Worm (Caenorhabditis elegans) whole organism, early embryonic: Measurements from ENCODE around the gene F23F1.4.

Source experiments
- B0310.2 ChIP-seq: sonication (generic microtip); optimal IDR thresholded peaks from 2 replicates; lab custom pipeline; 2016; ENCODE audit warnings: mild to moderate bottlenecking, missing genetic modification characterization, missing compliant biosample characterization
- F13C5.2 ChIP-seq: sonication (generic microtip); optimal IDR thresholded peaks from 2 replicates; lab custom pipeline; 2017; ENCODE audit warnings: mild to moderate bottlenecking, missing genetic modification characterization, inconsistent platforms, missing compliant biosample characterization
- aly-1 ChIP-seq: sonication (generic microtip); optimal IDR thresholded peaks from 2 replicates; lab custom pipeline; 2016; ENCODE audit warnings: missing genetic modification characterization, missing compliant biosample characterization
- ama-1 ChIP-seq: fragments of 150-350 bp; optimal IDR thresholded peaks from 2 replicates; lab custom pipeline; 2014
- ceh-13 ChIP-seq: fragments of 200-800 bp; sonication (Bioruptor generic); optimal IDR thresholded peaks from 2 replicates; lab custom pipeline; 2018; ENCODE audit warnings: mild to moderate bottlenecking, missing genetic modification characterization, missing compliant biosample characterization
- ceh-36 ChIP-seq: sonication (generic microtip); optimal IDR thresholded peaks from 2 replicates; lab custom pipeline; 2016; ENCODE audit warnings: missing genetic modification characterization, inconsistent platforms, missing compliant biosample characterization
- ets-7 ChIP-seq: sonication (generic microtip); optimal IDR thresholded peaks from 2 replicates; lab custom pipeline; 2016; ENCODE audit warnings: missing genotype, missing genetic modification characterization, missing compliant biosample characterization
- flt-1 ChIP-seq: fragments of 200-800 bp; sonication (Bioruptor generic); IDR thresholded peaks from 2 replicates; pipeline ENCODE4 v1.3.6; 2022; ENCODE audit warnings: missing genetic modification characterization, missing compliant biosample characterization
- hmbx-1 ChIP-seq: sonication (generic microtip); optimal IDR thresholded peaks from 2 replicates; lab custom pipeline; 2016; ENCODE audit warnings: mild to moderate bottlenecking, missing genetic modification characterization, missing compliant biosample characterization
- hmg-4 ChIP-seq: fragments of 200-800 bp; sonication (Bioruptor generic); optimal IDR thresholded peaks from 2 replicates; lab custom pipeline; 2018; ENCODE audit warnings: mild to moderate bottlenecking, missing genetic modification characterization, missing compliant biosample characterization
- hnd-1 ChIP-seq: sonication (generic microtip); optimal IDR thresholded peaks from 2 replicates; lab custom pipeline; 2016; ENCODE audit warnings: missing genetic modification characterization, missing compliant biosample characterization
- pes-1 ChIP-seq: fragments of 200-800 bp; sonication (Bioruptor generic); IDR thresholded peaks from 2 replicates; pipeline ENCODE4 v1.3.6; 2022; ENCODE audit warnings: missing genetic modification reagents, missing genetic modification characterization, missing compliant biosample characterization
- scrt-1 ChIP-seq: fragments of 200-800 bp; sonication (Bioruptor generic); IDR thresholded peaks from 2 replicates; pipeline ENCODE4 v1.3.6; 2022; ENCODE audit warnings: missing genetic modification characterization, missing compliant biosample characterization
- sea-1 ChIP-seq: fragments of 200-800 bp; sonication (Bioruptor generic); conservative IDR thresholded peaks from 2 replicates; pipeline ENCODE4 v1.3.6; 2022; ENCODE audit warnings: missing genetic modification characterization, missing compliant biosample characterization
- tbx-11 ChIP-seq: fragments of 200-800 bp; sonication (Bioruptor generic); IDR thresholded peaks from 2 replicates; pipeline ENCODE4 v1.3.6; 2022; ENCODE audit warnings: missing genetic modification characterization, missing compliant biosample characterization
- tbx-37 ChIP-seq: fragments of 200-800 bp; sonication (Bioruptor generic); conservative IDR thresholded peaks from 2 replicates; pipeline ENCODE4 v1.3.6; 2022; ENCODE audit warnings: missing genetic modification reagents, missing genetic modification characterization, missing compliant biosample characterization
- tra-4 ChIP-seq: sonication (generic microtip); optimal IDR thresholded peaks from 2 replicates; lab custom pipeline; 2017; ENCODE audit warnings: missing genetic modification characterization, missing compliant biosample characterization

F23F1.4 gene

DNA sequence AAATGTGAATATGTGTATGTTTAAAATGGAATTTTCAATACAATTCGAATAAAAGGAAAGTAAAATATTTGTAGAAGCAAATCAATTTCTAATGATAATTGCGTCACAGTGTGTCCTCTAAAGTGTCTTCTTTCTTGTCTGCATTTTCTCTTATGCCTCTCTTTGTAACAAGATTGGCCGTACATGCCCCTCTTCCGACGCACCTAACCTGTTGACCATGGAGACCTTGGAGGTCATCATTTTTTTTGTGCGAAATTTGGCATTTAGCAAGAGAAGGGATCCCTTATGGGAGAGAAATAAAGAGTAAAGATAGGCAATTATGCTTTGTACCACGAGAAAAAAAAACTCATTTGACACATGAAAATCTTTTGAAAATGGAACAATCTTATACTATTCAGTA lies at the start of gene F23F1.4:
Gene F23F1.4, minus strand, starts transcription at position 141 of the 400 bp plus-strand sequence.
- TF ChIP-seq hmg-4 (GFP tag; lab: Kevin White, UChicago): no peak
- no peak for TF ChIP-seq aly-1 (tag; lab: Kevin White, UChicago)
- no peak for TF ChIP-seq tbx-11 (GFP tag; lab: Robert Waterston, UW)
- TF ChIP-seq sea-1: no peak
- no peak for TF ChIP-seq tra-4 (tag; lab: Kevin White, UChicago)
- TF ChIP-seq tbx-37 (GFP tag; lab: Robert Waterston, UW): no peak
- TF ChIP-seq F13C5.2: no peak
- TF ChIP-seq hmbx-1 (tag; lab: Kevin White, UChicago): no peak
- no peak for TF ChIP-seq scrt-1 (GFP tag; lab: Robert Waterston, UW)
- TF ChIP-seq ama-1: no peak
- TF ChIP-seq flt-1 (GFP tag; lab: Robert Waterston, UW): no peak
- TF ChIP-seq ets-7 (tag; lab: Kevin White, UChicago): no peak
- no peak for TF ChIP-seq ceh-13 (GFP tag; lab: Kevin White, UChicago)
- no peak for TF ChIP-seq B0310.2 (tag; lab: Kevin White, UChicago)
- TF ChIP-seq pes-1: no peak
- no peak for TF ChIP-seq hnd-1 (tag; lab: Kevin White, UChicago)
- TF ChIP-seq ceh-36: no peak

DNA sequence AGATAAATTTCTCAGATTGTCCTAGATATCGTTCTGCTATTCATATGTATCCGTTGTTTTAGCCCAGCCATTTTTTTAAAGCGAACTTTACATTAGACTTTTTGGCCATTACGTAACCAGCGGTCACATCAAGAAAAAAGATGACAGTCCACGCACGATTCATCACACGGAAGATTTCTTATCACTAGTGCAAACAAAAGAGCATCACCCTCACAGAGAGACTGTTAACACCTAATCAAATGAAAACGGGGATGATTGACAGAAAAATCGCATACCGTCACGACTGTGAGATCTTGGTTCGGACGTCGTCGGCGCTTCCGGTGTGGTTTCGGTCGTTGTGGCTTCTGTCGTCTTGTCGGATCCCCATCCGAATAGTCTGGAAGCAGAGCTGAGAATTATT lies 48.4 kb upstream of the F23F1.4 start:
- TF ChIP-seq hmbx-1 (tag; lab: Kevin White, UChicago) (no peak), tbx-11 (GFP tag; lab: Robert Waterston, UW) (no peak), B0310.2 (tag; lab: Kevin White, UChicago) (no peak), ceh-13 (GFP tag; lab: Kevin White, UChicago) (no peak), ets-7 (tag; lab: Kevin White, UChicago) (no peak), tra-4 (tag; lab: Kevin White, UChicago) (no peak), ama-1 (no peak), tbx-37 (GFP tag; lab: Robert Waterston, UW) (no peak), aly-1 (tag; lab: Kevin White, UChicago) (no peak), flt-1 (GFP tag; lab: Robert Waterston, UW) (no peak), F13C5.2 (no peak), hnd-1 (tag; lab: Kevin White, UChicago) (no peak), pes-1 (no peak), ceh-36 (no peak), sea-1 (no peak), hmg-4 (GFP tag; lab: Kevin White, UChicago) (no peak), scrt-1 (GFP tag; lab: Robert Waterston, UW) (no peak)

DNA sequence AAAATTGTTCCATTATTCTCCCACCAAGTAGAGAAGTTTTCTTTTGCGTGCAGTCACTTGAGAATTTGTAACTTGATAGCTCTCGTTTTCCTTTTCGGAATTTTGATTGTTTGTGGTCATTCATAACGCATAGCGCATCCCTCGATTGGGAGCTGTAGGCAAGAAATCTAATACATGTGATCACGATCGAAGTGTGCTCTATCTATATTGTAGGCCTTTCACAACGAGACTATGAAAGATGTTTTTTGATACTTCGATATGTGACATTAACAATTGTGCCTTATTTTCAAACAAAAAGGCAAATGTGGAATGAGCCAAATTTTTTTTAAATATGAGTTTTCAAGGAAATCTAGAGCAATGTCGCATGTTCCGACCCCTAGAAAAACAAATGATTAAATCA lies 47.6 kb upstream of the F23F1.4 start:
- TF ChIP-seq ceh-36: no peak
- no peak for TF ChIP-seq tbx-37 (GFP tag; lab: Robert Waterston, UW)
- no peak for TF ChIP-seq tra-4 (tag; lab: Kevin White, UChicago)
- TF ChIP-seq tbx-11 (GFP tag; lab: Robert Waterston, UW): no peak
- TF ChIP-seq flt-1 (GFP tag; lab: Robert Waterston, UW): no peak
- TF ChIP-seq hmg-4 (GFP tag; lab: Kevin White, UChicago): no peak
- no peak for TF ChIP-seq ama-1
- TF ChIP-seq hmbx-1 (tag; lab: Kevin White, UChicago): no peak
- no peak for TF ChIP-seq ets-7 (tag; lab: Kevin White, UChicago)
- TF ChIP-seq B0310.2 (tag; lab: Kevin White, UChicago): no peak
- no peak for TF ChIP-seq F13C5.2
- TF ChIP-seq ceh-13 (GFP tag; lab: Kevin White, UChicago): no peak

DNA sequence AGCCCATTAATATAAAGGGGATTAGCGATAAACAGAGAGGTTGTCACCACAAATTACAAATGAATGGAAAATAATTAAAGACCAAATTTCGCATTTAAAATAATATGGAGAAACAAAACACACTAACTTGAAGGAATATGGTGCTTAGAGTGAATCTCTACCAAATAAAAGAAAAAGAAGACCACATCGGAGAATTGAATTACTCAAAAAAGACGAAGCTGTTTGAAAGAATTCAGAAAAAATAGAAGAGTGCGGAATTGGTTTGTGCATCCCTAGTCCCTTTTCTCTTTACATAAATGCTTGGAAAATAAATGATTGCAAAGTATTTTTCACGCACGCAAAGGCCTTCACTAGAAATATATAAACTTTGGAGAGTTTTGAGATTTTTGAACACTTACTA lies 45.7 kb upstream of the F23F1.4 start:
- TF ChIP-seq tbx-37 (GFP tag; lab: Robert Waterston, UW) (no peak), ets-7 (tag; lab: Kevin White, UChicago) (no peak), aly-1 (tag; lab: Kevin White, UChicago) (no peak)

DNA sequence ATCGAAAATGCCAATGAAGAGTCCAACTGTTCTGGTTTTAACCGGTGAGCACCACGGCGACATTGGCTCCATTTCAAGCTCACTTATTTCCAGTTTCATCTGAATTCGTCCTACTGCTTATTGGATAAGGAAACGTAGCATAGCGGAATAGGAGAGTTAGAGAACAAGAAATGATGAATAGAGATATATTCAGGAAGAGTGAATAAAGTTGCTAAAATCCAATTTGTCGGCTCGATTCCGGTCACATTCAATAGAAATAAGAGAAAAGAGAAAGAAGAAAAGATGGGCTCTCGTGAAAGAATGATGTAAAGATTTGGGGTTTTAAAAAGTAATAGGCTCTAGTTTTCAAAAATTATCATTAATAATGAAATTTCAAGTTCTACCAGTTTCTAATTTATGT lies 45.1 kb upstream of the F23F1.4 start:
- TF ChIP-seq B0310.2 (tag; lab: Kevin White, UChicago) (no peak), hmbx-1 (tag; lab: Kevin White, UChicago) (no peak), aly-1 (tag; lab: Kevin White, UChicago) (no peak), hmg-4 (GFP tag; lab: Kevin White, UChicago) (no peak), pes-1 (no peak), tbx-37 (GFP tag; lab: Robert Waterston, UW) (no peak), tra-4 (tag; lab: Kevin White, UChicago) (no peak), flt-1 (GFP tag; lab: Robert Waterston, UW) (no peak), ama-1 (no peak), sea-1 (no peak), F13C5.2 (no peak), hnd-1 (tag; lab: Kevin White, UChicago) (no peak), ceh-36 (no peak), scrt-1 (GFP tag; lab: Robert Waterston, UW) (no peak), tbx-11 (GFP tag; lab: Robert Waterston, UW) (no peak), ets-7 (tag; lab: Kevin White, UChicago) (no peak)

DNA sequence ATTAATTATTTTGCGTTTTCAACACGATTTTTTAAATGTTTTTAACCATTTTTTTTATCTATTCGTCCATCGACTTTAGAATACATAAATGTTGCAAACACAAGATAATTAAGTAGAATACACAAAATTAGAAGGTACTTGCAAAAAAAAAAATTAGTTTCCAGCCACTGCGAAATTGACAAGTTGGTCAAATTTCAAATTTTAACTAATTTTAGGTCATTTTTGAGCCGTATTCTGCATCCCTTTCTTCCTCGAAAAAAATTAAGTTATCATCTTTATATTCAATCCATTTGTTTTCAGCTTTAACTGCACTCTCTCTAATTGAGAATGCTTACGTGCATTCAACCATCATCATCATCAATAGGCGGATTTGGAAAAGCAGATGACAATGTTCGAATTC lies 41.1 kb upstream of the F23F1.4 start, which contains the start of gene egl-26:
Gene egl-26, plus strand, starts transcription at position 301 of the 400 bp plus-strand sequence.
- no peak for TF ChIP-seq hmbx-1 (tag; lab: Kevin White, UChicago)
- no peak for TF ChIP-seq ets-7 (tag; lab: Kevin White, UChicago)
- no peak for TF ChIP-seq pes-1

DNA sequence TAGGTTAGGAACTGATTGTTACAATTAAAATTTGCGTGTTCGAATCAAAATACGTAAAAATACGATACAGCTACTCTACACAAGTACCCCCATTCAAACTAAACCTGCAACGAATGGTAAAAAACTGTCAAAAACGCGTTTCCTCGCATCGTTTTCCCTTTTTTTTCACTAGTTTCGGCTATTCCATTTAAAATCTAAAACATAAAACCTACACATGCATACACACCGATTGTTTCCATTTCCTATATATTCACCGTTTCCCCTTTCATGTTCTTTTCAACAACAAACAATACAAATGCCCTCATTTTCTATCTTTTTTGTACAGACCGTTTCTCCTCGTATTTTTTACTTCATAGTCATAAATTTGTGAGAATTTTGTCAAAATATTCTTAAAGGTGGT lies 40.5 kb upstream of the F23F1.4 start:
- TF ChIP-seq F13C5.2 (no peak), flt-1 (GFP tag; lab: Robert Waterston, UW) (no peak), ceh-13 (GFP tag; lab: Kevin White, UChicago) (no peak), ama-1 (no peak), ceh-36 (no peak)

DNA sequence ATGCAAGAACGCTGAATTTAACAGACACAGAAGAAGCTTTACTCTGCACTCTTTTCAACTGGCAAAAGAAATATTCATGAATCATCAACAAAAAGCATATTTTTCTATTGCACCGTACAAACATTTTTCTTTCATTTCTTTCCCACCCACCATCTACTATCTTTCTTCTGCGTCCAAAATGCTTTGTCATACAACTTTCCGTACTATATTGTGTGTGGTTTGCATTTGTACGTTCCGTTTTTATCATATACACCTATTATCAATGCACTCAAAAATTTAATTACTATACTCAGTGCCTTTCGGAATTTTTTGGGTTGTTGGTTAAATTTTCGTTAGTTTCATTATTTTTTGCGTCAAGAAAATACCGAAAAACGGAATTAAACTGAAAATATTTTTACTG lies 39.4 kb upstream of the F23F1.4 start:
- TF ChIP-seq B0310.2 (tag; lab: Kevin White, UChicago): no peak
- no peak for TF ChIP-seq ama-1
- TF ChIP-seq tra-4 (tag; lab: Kevin White, UChicago): no peak
- no peak for TF ChIP-seq hmg-4 (GFP tag; lab: Kevin White, UChicago)
- TF ChIP-seq ceh-13 (GFP tag; lab: Kevin White, UChicago): no peak
- TF ChIP-seq F13C5.2: no peak
- TF ChIP-seq flt-1 (GFP tag; lab: Robert Waterston, UW): no peak
- no peak for TF ChIP-seq sea-1
- no peak for TF ChIP-seq scrt-1 (GFP tag; lab: Robert Waterston, UW)
- no peak for TF ChIP-seq tbx-11 (GFP tag; lab: Robert Waterston, UW)
- TF ChIP-seq hnd-1 (tag; lab: Kevin White, UChicago): no peak
- TF ChIP-seq aly-1 (tag; lab: Kevin White, UChicago): no peak
- no peak for TF ChIP-seq ets-7 (tag; lab: Kevin White, UChicago)
